Fruit fly (Drosophila melanogaster) whole organism, embryonic: ENCODE measurements around the gene Dlg5.
A peak's percentile ranks its signal among the peaks of the same experiment; 100 is the strongest.

Experiments
- ATbp ChIP-seq: fragments of 200-800 bp; sonication (Bioruptor generic); optimal IDR thresholded peaks from 2 replicates; lab custom pipeline; 2017; ENCODE audit warnings: missing biosample characterization, mild to moderate bottlenecking, missing genetic modification characterization, missing genetic modification reagents
- Awh ChIP-seq: fragments of 200-800 bp; sonication (Bioruptor generic); IDR thresholded peaks from 2 replicates; pipeline ENCODE4, ENCODE4 v1.3.6; 2022; ENCODE audit warnings: missing biosample characterization, missing genetic modification characterization
- B-H1 ChIP-seq: fragments of 200-800 bp; sonication (Bioruptor generic); IDR thresholded peaks from 3 replicates; pipeline ENCODE4 v1.3.6; 2022; ENCODE audit warnings: missing biosample characterization, missing genetic modification characterization
- CG10321 ChIP-seq: fragments of 200-800 bp; sonication (Bioruptor generic); IDR thresholded peaks from 2 replicates; pipeline ENCODE4 v1.3.6; 2022; ENCODE audit warnings: missing biosample characterization, missing genetic modification characterization
- CG10462 ChIP-seq: fragments of 200-800 bp; sonication (Bioruptor generic); optimal IDR thresholded peaks from 2 replicates; lab custom pipeline; 2016; ENCODE audit warnings: missing biosample characterization, missing genetic modification characterization
- CG10979 ChIP-seq: fragments of 200-800 bp; sonication (Bioruptor generic); optimal IDR thresholded peaks from 2 replicates; lab custom pipeline; 2018; ENCODE audit warnings: missing biosample characterization, mild to moderate bottlenecking, missing genetic modification characterization, moderate library complexity
- CG11560 ChIP-seq: fragments of 200-800 bp; sonication (Bioruptor generic); IDR thresholded peaks from 3 replicates; pipeline ENCODE4 v1.3.6; 2022; ENCODE audit warnings: missing biosample characterization, missing genetic modification characterization
- CG12299 ChIP-seq: fragments of 200-800 bp; sonication (Bioruptor generic); optimal IDR thresholded peaks from 2 replicates; lab custom pipeline; 2018; ENCODE audit warnings: missing biosample characterization, mild to moderate bottlenecking, missing genetic modification characterization
- CG13123 ChIP-seq: fragments of 200-800 bp; sonication (Bioruptor generic); optimal IDR thresholded peaks from 2 replicates; lab custom pipeline; 2016; ENCODE audit warnings: missing biosample characterization, missing genetic modification characterization
- CG13424 ChIP-seq: fragments of 200-800 bp; sonication (Bioruptor generic); optimal IDR thresholded peaks from 2 replicates; lab custom pipeline; 2019; ENCODE audit warnings: missing biosample characterization, mild to moderate bottlenecking, missing genetic modification characterization, moderate library complexity
- CG14441 ChIP-seq: fragments of 200-800 bp; sonication (Bioruptor generic); IDR thresholded peaks from 2 replicates; pipeline ENCODE4 v1.3.6; 2022; ENCODE audit warnings: missing biosample characterization, missing genetic modification characterization
- CG17802 ChIP-seq: fragments of 200-800 bp; sonication (Bioruptor generic); optimal IDR thresholded peaks from 2 replicates; lab custom pipeline; 2018; ENCODE audit warnings: missing biosample characterization, mild to moderate bottlenecking, missing genetic modification characterization, moderate library complexity
- CG17912 ChIP-seq: fragments of 200-800 bp; sonication (Bioruptor generic); optimal IDR thresholded peaks from 2 replicates; lab custom pipeline; 2018; ENCODE audit warnings: missing biosample characterization, mild to moderate bottlenecking, missing genetic modification characterization
- CG18262 ChIP-seq: fragments of 200-800 bp; optimal IDR thresholded peaks from 3 replicates; lab custom pipeline; 2019; ENCODE audit warnings: missing biosample characterization, mild to moderate bottlenecking, missing genetic modification characterization, moderate library complexity
- CG18476 ChIP-seq: fragments of 200-800 bp; sonication (Bioruptor generic); optimal IDR thresholded peaks from 2 replicates; lab custom pipeline; 2016; ENCODE audit warnings: missing biosample characterization, mild to moderate bottlenecking, missing genetic modification characterization
- CG2889 ChIP-seq: fragments of 200-800 bp; sonication (Bioruptor generic); IDR thresholded peaks from 3 replicates; pipeline ENCODE4 v1.3.6; 2022; ENCODE audit warnings: missing biosample characterization, missing genetic modification characterization
- CG30403 ChIP-seq: fragments of 200-800 bp; sonication (Bioruptor generic); optimal IDR thresholded peaks from 3 replicates; lab custom pipeline; 2016; ENCODE audit warnings: missing biosample characterization, missing genetic modification characterization
- CG34224 ChIP-seq: fragments of 200-800 bp; sonication (Bioruptor generic); IDR thresholded peaks from 3 replicates; pipeline ENCODE4 v1.3.6; 2022; ENCODE audit warnings: missing biosample characterization, missing genetic modification characterization; ENCODE audit not compliant: partially characterized antibody
- CG7786 ChIP-seq: fragments of 200-800 bp; sonication (Bioruptor generic); optimal IDR thresholded peaks from 2 replicates; lab custom pipeline; 2016; ENCODE audit warnings: missing biosample characterization, missing genetic modification characterization
- CG8359 ChIP-seq: fragments of 200-800 bp; sonication (Bioruptor generic); optimal IDR thresholded peaks from 2 replicates; lab custom pipeline; 2017; ENCODE audit warnings: missing biosample characterization, mild to moderate bottlenecking, missing genetic modification characterization, borderline replicate concordance
- CG8765 ChIP-seq: fragments of 200-800 bp; sonication (Bioruptor generic); IDR thresholded peaks from 2 replicates; pipeline ENCODE4 v1.3.6; 2022; ENCODE audit warnings: missing biosample characterization, missing genetic modification characterization
- CG8924 ChIP-seq: fragments of 200-800 bp; optimal IDR thresholded peaks from 3 replicates; lab custom pipeline; 2019; ENCODE audit warnings: missing biosample characterization, mild to moderate bottlenecking, missing genetic modification characterization, moderate library complexity
- D ChIP-seq, 2 experiments: fragments of 200-800 bp in 1 of 2; fragments of >200 bp in 1 of 2; sonication (Bioruptor generic) in 1 of 2; optimal IDR thresholded peaks; 2 replicates in 1 of 2; 3 replicates in 1 of 2; lab custom pipeline; 2017; ENCODE audit warnings: mild to moderate bottlenecking in 1 of 2, missing biosample characterization in 1 of 2, missing genetic modification characterization in 1 of 2, missing genetic modification reagents in 1 of 2
- D19B ChIP-seq: fragments of 200-800 bp; sonication (Bioruptor generic); optimal IDR thresholded peaks from 2 replicates; lab custom pipeline; 2017; ENCODE audit warnings: missing biosample characterization, mild to moderate bottlenecking, missing genetic modification characterization
- Drgx ChIP-seq: fragments of 200-800 bp; sonication (Bioruptor generic); IDR thresholded peaks from 2 replicates; pipeline ENCODE4 v1.3.6; 2022; ENCODE audit warnings: missing biosample characterization, missing genetic modification characterization
- ERR ChIP-seq: fragments of 200-800 bp; sonication (Bioruptor generic); optimal IDR thresholded peaks from 2 replicates; lab custom pipeline; 2016; ENCODE audit warnings: missing biosample characterization, missing genetic modification characterization
- Eip74EF ChIP-seq, 2 experiments: fragments of 200-800 bp in 1 of 2; fragments of >200 bp in 1 of 2; sonication (Bioruptor generic) in 1 of 2; optimal IDR thresholded peaks; 2 replicates each; lab custom pipeline; 2017 to 2019; ENCODE audit warnings: missing biosample characterization in 2 of 2, missing genetic modification characterization in 2 of 2, mild to moderate bottlenecking in 1 of 2, moderate library complexity in 1 of 2
- Gug ChIP-seq: fragments of 200-800 bp; sonication (Bioruptor generic); IDR thresholded peaks from 4 replicates; pipeline ENCODE4 v1.3.6; 2022; ENCODE audit warnings: missing biosample characterization, missing genetic modification characterization
- HLHmδ ChIP-seq: fragments of 200-800 bp; sonication (Bioruptor generic); optimal IDR thresholded peaks from 2 replicates; lab custom pipeline; 2018; ENCODE audit warnings: missing biosample characterization, mild to moderate bottlenecking, missing genetic modification characterization, moderate library complexity
- Nf-YB ChIP-seq: fragments of 200-800 bp; sonication (Bioruptor generic); optimal IDR thresholded peaks from 3 replicates; lab custom pipeline; 2019; ENCODE audit warnings: missing biosample characterization, mild to moderate bottlenecking, missing genetic modification characterization, moderate library complexity
- Oaz ChIP-seq: fragments of 200-800 bp; sonication (Bioruptor generic); IDR thresholded peaks from 2 replicates; pipeline ENCODE4 v1.3.6; 2022; ENCODE audit warnings: missing biosample characterization, missing genetic modification characterization
- Ravus ChIP-seq: fragments of 200-800 bp; sonication (Bioruptor generic); IDR thresholded peaks from 2 replicates; pipeline ENCODE4 v1.3.6; 2022; ENCODE audit warnings: missing biosample characterization, missing genetic modification characterization
- Scr ChIP-seq: fragments of 200-800 bp; sonication (Bioruptor generic); IDR thresholded peaks from 2 replicates; pipeline ENCODE4 v1.3.6; 2022; ENCODE audit warnings: missing biosample characterization, missing genetic modification characterization; ENCODE audit not compliant: partially characterized antibody
- Ssrp ChIP-seq: fragments of 200-800 bp; sonication (Bioruptor generic); optimal IDR thresholded peaks from 2 replicates; lab custom pipeline; 2018; ENCODE audit warnings: missing biosample characterization, mild to moderate bottlenecking, missing genetic modification characterization, moderate library complexity
- TFAM ChIP-seq: fragments of 200-800 bp; sonication (Bioruptor generic); optimal IDR thresholded peaks from 2 replicates; lab custom pipeline; 2017; ENCODE audit warnings: missing biosample characterization, missing genetic modification characterization, inconsistent platforms
- ab ChIP-seq: fragments of 200-800 bp; sonication (Bioruptor generic); optimal IDR thresholded peaks from 2 replicates; lab custom pipeline; 2016; ENCODE audit warnings: missing biosample characterization, missing genetic modification characterization
- bowl ChIP-seq: fragments of 200-800 bp; sonication (Bioruptor generic); IDR thresholded peaks from 2 replicates; pipeline ENCODE4 v1.3.6; 2022; ENCODE audit warnings: missing biosample characterization, missing genetic modification characterization
- chif ChIP-seq, 2 experiments: fragments of 200-800 bp; sonication (Bioruptor generic); optimal IDR thresholded peaks; 3 replicates each; lab custom pipeline; 2016; ENCODE audit warnings: missing biosample characterization in 2 of 2, missing genetic modification characterization in 2 of 2
- ci ChIP-seq: fragments of 200-800 bp; sonication (Bioruptor generic); IDR thresholded peaks from 3 replicates; pipeline ENCODE4 v1.3.6; 2022; ENCODE audit warnings: missing biosample characterization, missing genetic modification characterization
- cwo ChIP-seq: fragments of 200-800 bp; sonication (Bioruptor generic); optimal IDR thresholded peaks from 3 replicates; lab custom pipeline; 2017; ENCODE audit warnings: missing biosample characterization, missing genetic modification characterization, mild to moderate bottlenecking, moderate library complexity, missing genetic modification reagents
- dati ChIP-seq: fragments of 200-800 bp; sonication (Bioruptor generic); IDR thresholded peaks from 2 replicates; pipeline ENCODE4 v1.3.6; 2022; ENCODE audit warnings: missing biosample characterization, missing genetic modification characterization
- eyg ChIP-seq: fragments of 200-800 bp; sonication (Bioruptor generic); optimal IDR thresholded peaks from 3 replicates; lab custom pipeline; 2016; ENCODE audit warnings: missing biosample characterization, missing genetic modification characterization
- gem ChIP-seq: fragments of 200-800 bp; sonication (Bioruptor generic); optimal IDR thresholded peaks from 2 replicates; lab custom pipeline; 2019; ENCODE audit warnings: missing biosample characterization, mild to moderate bottlenecking, missing genetic modification characterization, moderate library complexity
- hkb ChIP-seq, 2 experiments: fragments of 200-800 bp in 1 of 2; fragments of >200 bp in 1 of 2; sonication (Bioruptor generic) in 1 of 2; IDR thresholded peaks in 1 of 2; optimal IDR thresholded peaks in 1 of 2; 2 replicates each; pipeline versions ENCODE4 v1.3.6 to Lab custom; 2017 to 2022; ENCODE audit warnings: missing biosample characterization in 1 of 2, missing genetic modification characterization in 1 of 2
- peb ChIP-seq: fragments of 200-800 bp; sonication (Bioruptor generic); IDR thresholded peaks from 2 replicates; pipeline ENCODE4 v1.3.6; 2022; ENCODE audit warnings: missing biosample characterization, missing genetic modification characterization
- sens-2 ChIP-seq: fragments of 200-800 bp; sonication (Bioruptor generic); IDR thresholded peaks from 2 replicates; pipeline ENCODE4 v1.3.6; 2022; ENCODE audit warnings: missing biosample characterization, missing genetic modification characterization
- sqz ChIP-seq: fragments of 200-800 bp; sonication (Bioruptor generic); optimal IDR thresholded peaks from 3 replicates; lab custom pipeline; 2018; ENCODE audit warnings: missing biosample characterization, mild to moderate bottlenecking, missing genetic modification characterization
- tna ChIP-seq: fragments of 200-800 bp; sonication (Bioruptor generic); IDR thresholded peaks from 2 replicates; pipeline ENCODE4 v1.3.6; 2022; ENCODE audit warnings: missing biosample characterization, missing genetic modification characterization; ENCODE audit not compliant: partially characterized antibody
- vvl ChIP-seq: fragments of 200-800 bp; sonication (Bioruptor generic); IDR thresholded peaks from 2 replicates; pipeline ENCODE4 v1.3.6; 2022; ENCODE audit warnings: missing biosample characterization, missing genetic modification characterization

The Dlg5 gene

DNA sequence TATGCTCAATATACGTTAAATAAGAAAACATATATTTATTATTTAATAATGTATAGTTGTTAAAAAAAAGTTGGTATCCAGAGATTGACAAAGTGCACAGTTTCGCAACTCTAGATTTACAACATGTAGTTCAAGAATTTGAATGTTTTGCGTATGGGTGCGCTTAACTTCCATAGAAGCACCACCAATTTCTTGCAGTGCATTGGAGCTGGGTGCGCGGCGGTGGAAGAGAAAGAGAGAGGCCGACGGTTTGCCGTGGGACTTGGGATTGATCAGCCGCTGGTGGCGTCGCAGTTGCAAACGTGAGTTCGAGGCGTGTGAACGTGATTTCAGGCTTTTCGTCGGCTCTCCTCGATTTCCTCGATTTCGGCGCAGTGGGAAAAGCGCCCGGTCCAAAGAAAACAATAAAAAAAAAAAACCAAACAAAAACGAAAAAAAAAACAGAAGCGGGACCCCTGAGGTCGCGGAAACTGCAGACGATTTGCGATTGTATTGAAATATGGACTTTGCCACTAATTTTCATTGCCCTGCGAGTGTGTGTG is 15.4 kb downstream of the Dlg5 start, which contains the start of gene spz4:
Gene spz4 (plus strand): TSS at position 289 of the 542 bp plus-strand sequence.
- TF ChIP-seq Drgx, result peak; percentile 45
- TF ChIP-seq CG12299 (tag; lab: Kevin White, UChicago), result no peak
- peak; percentile 6 for TF ChIP-seq CG13424 (tag; lab: Kevin White, UChicago)
- TF ChIP-seq D19B (GFP tag; lab: Kevin White, UChicago), result no peak
- TF ChIP-seq Oaz, result no peak
- no peak for TF ChIP-seq hkb (optimal IDR thresholded peaks at IDR 0.05; lab: Kevin White, UChicago)
- 0 out of 2 replicates have a peak, but pooled peaks have one; percentile 23 for TF ChIP-seq hkb (GFP tag; IDR thresholded peaks at IDR 0.05; lab: Robert Waterston, UW)
- no peak for TF ChIP-seq ATbp
- TF ChIP-seq CG10321 (GFP tag; lab: Robert Waterston, UW), result no peak
- peak; percentile 5 for TF ChIP-seq CG10979 (tag; lab: Kevin White, UChicago)
- TF ChIP-seq CG8924 (tag; lab: Kevin White, UChicago), result no peak
- TF ChIP-seq ERR (GFP tag; lab: Kevin White, UChicago), result no peak
- TF ChIP-seq Scr, result no peak
- no peak for TF ChIP-seq tna (GFP tag; lab: Robert Waterston, UW)
- TF ChIP-seq peb, result 0 out of 2 replicates have a peak, but pooled peaks have one; percentile 13
- TF ChIP-seq Awh (GFP tag; lab: Robert Waterston, UW), result no peak
- TF ChIP-seq Ravus (GFP tag; lab: Robert Waterston, UW), result no peak
- no peak for TF ChIP-seq CG17912
- TF ChIP-seq sens-2, result 0 out of 2 replicates have a peak, but pooled peaks have one; percentile 28
- TF ChIP-seq chif (GFP tag; optimal IDR thresholded peaks at IDR 0.05; lab: Kevin White, UChicago), result no peak
- 0 out of 4 replicates have a peak, but pooled peaks have one; percentile 2 for TF ChIP-seq Gug (GFP tag; lab: Robert Waterston, UW)
- TF ChIP-seq ab (GFP tag; lab: Kevin White, UChicago), result no peak
- no peak for TF ChIP-seq HLHmδ (GFP tag; lab: Kevin White, UChicago)
- TF ChIP-seq CG13123, result no peak
- TF ChIP-seq bowl (GFP tag; lab: Robert Waterston, UW), result no peak
- TF ChIP-seq vvl (GFP tag; lab: Robert Waterston, UW), result peak; percentile 36
- no peak for TF ChIP-seq CG18476 (GFP tag; lab: Kevin White, UChicago)
- peak; percentile 30 for TF ChIP-seq gem (tag; lab: Kevin White, UChicago)
- peak; percentile 39 for TF ChIP-seq sqz (GFP tag; lab: Kevin White, UChicago)
- TF ChIP-seq CG34224 (GFP tag; lab: Robert Waterston, UW), result no peak
- TF ChIP-seq CG8359, result no peak
- peak; percentile 18 for TF ChIP-seq CG18262 (tag; lab: Kevin White, UChicago)
- TF ChIP-seq eyg (GFP tag; lab: Kevin White, UChicago), result no peak
- no peak for TF ChIP-seq CG8765 (GFP tag; lab: Robert Waterston, UW)
- TF ChIP-seq cwo, result no peak
- TF ChIP-seq D (optimal IDR thresholded peaks at IDR 0.05; lab: Kevin White, UChicago), result no peak
- TF ChIP-seq D (GFP tag; optimal IDR thresholded peaks at IDR 0.05; lab: Kevin White, UChicago), result no peak
- TF ChIP-seq dati (GFP tag; lab: Robert Waterston, UW), result no peak
- TF ChIP-seq Ssrp, result peak; percentile 12
- no peak for TF ChIP-seq TFAM (GFP tag; lab: Kevin White, UChicago)
- no peak for TF ChIP-seq CG10462 (GFP tag; lab: Kevin White, UChicago)
- TF ChIP-seq B-H1 (GFP tag; lab: Robert Waterston, UW), result no peak
- no peak for TF ChIP-seq CG17802
- 0 out of 3 replicates have a peak, but pooled peaks have one; percentile 33 for TF ChIP-seq ci
- TF ChIP-seq CG30403 (GFP tag; lab: Kevin White, UChicago), result no peak
- no peak for TF ChIP-seq CG7786 (GFP tag; lab: Kevin White, UChicago)
- no peak for TF ChIP-seq CG11560 (tag; lab: Robert Waterston, UW)
- no peak for TF ChIP-seq Eip74EF (GFP tag; optimal IDR thresholded peaks at IDR 0.05; lab: Kevin White, UChicago)
- TF ChIP-seq CG14441 (GFP tag; lab: Robert Waterston, UW), result peak; percentile 57
- TF ChIP-seq Nf-YB (GFP tag; lab: Kevin White, UChicago), result no peak
- no peak for TF ChIP-seq CG2889
